Fruit fly (Drosophila melanogaster) whole organism, embryonic: Measurements from ENCODE around the gene Hsp22.

Experiments
- Atf-2 ChIP-seq: fragments of 200-800 bp; sonication (Bioruptor generic); optimal IDR thresholded peaks from 2 replicates; lab custom pipeline; 2016; ENCODE audit warnings: missing biosample characterization, missing genetic modification characterization
- Awh ChIP-seq: fragments of 200-800 bp; sonication (Bioruptor generic); IDR thresholded peaks from 2 replicates; pipeline ENCODE4, ENCODE4 v1.3.6; 2022; ENCODE audit warnings: missing biosample characterization, missing genetic modification characterization
- CG10565 ChIP-seq: fragments of 200-800 bp; sonication (Bioruptor generic); optimal IDR thresholded peaks from 3 replicates; lab custom pipeline; 2016; ENCODE audit warnings: missing biosample characterization, mild to moderate bottlenecking, missing genetic modification characterization
- CG11695 ChIP-seq: fragments of 200-800 bp; sonication (Bioruptor generic); IDR thresholded peaks from 3 replicates; pipeline ENCODE4 v1.3.6; 2022; ENCODE audit warnings: missing biosample characterization, missing genetic modification characterization
- CG12071 ChIP-seq: fragments of 200-800 bp; sonication (Bioruptor generic); optimal IDR thresholded peaks from 3 replicates; lab custom pipeline; 2018; ENCODE audit warnings: missing biosample characterization, mild to moderate bottlenecking, missing genetic modification characterization
- CG13424 ChIP-seq: fragments of 200-800 bp; sonication (Bioruptor generic); optimal IDR thresholded peaks from 2 replicates; lab custom pipeline; 2019; ENCODE audit warnings: missing biosample characterization, mild to moderate bottlenecking, missing genetic modification characterization, moderate library complexity
- CG15514 ChIP-seq: fragments of 200-800 bp; sonication (Bioruptor generic); optimal IDR thresholded peaks from 3 replicates; lab custom pipeline; 2017; ENCODE audit warnings: missing biosample characterization, missing genetic modification characterization, mild to moderate bottlenecking, moderate library complexity, missing genetic modification reagents
- CG16813 ChIP-seq: fragments of 200-800 bp; sonication (Bioruptor generic); IDR thresholded peaks from 3 replicates; pipeline ENCODE4 v1.3.6; 2022; ENCODE audit warnings: missing biosample characterization, missing genetic modification characterization; ENCODE audit not compliant: partially characterized antibody
- CG1832 ChIP-seq: fragments of 200-800 bp; sonication (Bioruptor generic); optimal IDR thresholded peaks from 2 replicates; lab custom pipeline; 2017; ENCODE audit warnings: missing biosample characterization, mild to moderate bottlenecking, missing genetic modification characterization, inconsistent platforms
- CG18599 ChIP-seq: fragments of 200-800 bp; sonication (Bioruptor generic); optimal IDR thresholded peaks from 3 replicates; lab custom pipeline; 2017; ENCODE audit warnings: missing biosample characterization, missing genetic modification characterization, mild to moderate bottlenecking, moderate library complexity, missing genetic modification reagents
- CG2129 ChIP-seq: fragments of 200-800 bp; sonication (Bioruptor generic); IDR thresholded peaks from 2 replicates; pipeline ENCODE4 v1.3.6; 2022; ENCODE audit warnings: missing biosample characterization, missing genetic modification characterization; ENCODE audit not compliant: partially characterized antibody
- CG43689 ChIP-seq: fragments of 200-800 bp; sonication (Bioruptor generic); IDR thresholded peaks from 2 replicates; pipeline ENCODE4 v1.3.6; 2022; ENCODE audit warnings: missing biosample characterization, missing genetic modification characterization
- CG4404 ChIP-seq: fragments of 200-800 bp; sonication (Bioruptor generic); IDR thresholded peaks from 2 replicates; pipeline ENCODE4 v1.3.6; 2022; ENCODE audit warnings: missing biosample characterization, missing genetic modification characterization
- CG4820 ChIP-seq: fragments of 200-800 bp; sonication (Bioruptor generic); optimal IDR thresholded peaks from 3 replicates; lab custom pipeline; 2016; ENCODE audit warnings: missing biosample characterization, missing genetic modification characterization
- CG7839 ChIP-seq: fragments of 200-800 bp; sonication (Bioruptor generic); optimal IDR thresholded peaks from 3 replicates; lab custom pipeline; 2018; ENCODE audit warnings: missing biosample characterization, mild to moderate bottlenecking, missing genetic modification characterization, moderate library complexity
- CG9817 ChIP-seq: fragments of 200-800 bp; sonication (Bioruptor generic); optimal IDR thresholded peaks from 2 replicates; lab custom pipeline; 2018; ENCODE audit warnings: missing biosample characterization, mild to moderate bottlenecking, missing genetic modification characterization, moderate library complexity
- CrebB ChIP-seq: fragments of 200-800 bp; sonication (Bioruptor generic); optimal IDR thresholded peaks from 3 replicates; lab custom pipeline; 2018; ENCODE audit warnings: missing biosample characterization, mild to moderate bottlenecking, missing genetic modification characterization
- Dad ChIP-seq: fragments of 200-800 bp; sonication (Bioruptor generic); optimal IDR thresholded peaks from 3 replicates; lab custom pipeline; 2016; ENCODE audit warnings: missing biosample characterization, missing genetic modification characterization
- Dbx ChIP-seq: fragments of 200-800 bp; sonication (Bioruptor generic); IDR thresholded peaks from 3 replicates; pipeline ENCODE4 v1.3.6; 2022; ENCODE audit warnings: missing biosample characterization, missing genetic modification characterization
- Dp ChIP-seq: fragments of 200-800 bp; sonication (Bioruptor generic); optimal IDR thresholded peaks from 2 replicates; lab custom pipeline; 2018; ENCODE audit warnings: missing biosample characterization, mild to moderate bottlenecking, missing genetic modification characterization, moderate library complexity
- Drgx ChIP-seq: fragments of 200-800 bp; sonication (Bioruptor generic); IDR thresholded peaks from 2 replicates; pipeline ENCODE4 v1.3.6; 2022; ENCODE audit warnings: missing biosample characterization, missing genetic modification characterization
- HLH3B ChIP-seq: fragments of 200-800 bp; sonication (Bioruptor generic); IDR thresholded peaks from 2 replicates; pipeline ENCODE4 v1.3.6; 2022; ENCODE audit warnings: missing biosample characterization, missing genetic modification characterization
- HmgZ ChIP-seq: fragments of 200-800 bp; sonication (Bioruptor generic); optimal IDR thresholded peaks from 2 replicates; lab custom pipeline; 2018; ENCODE audit warnings: missing biosample characterization, mild to moderate bottlenecking, missing genetic modification characterization
- Hr51 ChIP-seq, 2 experiments: fragments of 200-800 bp; sonication (Bioruptor generic); optimal IDR thresholded peaks; 2 replicates in 1 of 2; 3 replicates in 1 of 2; lab custom pipeline; 2016 to 2018; ENCODE audit warnings: missing biosample characterization in 2 of 2, missing genetic modification characterization in 2 of 2, mild to moderate bottlenecking in 1 of 2, moderate library complexity in 1 of 2
- Med ChIP-seq: fragments of 200-800 bp; sonication (Bioruptor generic); peaks from one replicate; lab custom pipeline; 2016; ENCODE audit warnings: missing biosample characterization, missing genetic modification characterization, mild to moderate bottlenecking, inconsistent platforms, moderate library complexity
- Mrtf ChIP-seq: fragments of 200-800 bp; sonication (Bioruptor generic); IDR thresholded peaks from 3 replicates; pipeline ENCODE4 v1.3.6; 2022; ENCODE audit warnings: missing biosample characterization, missing genetic modification characterization
- NfI ChIP-seq: fragments of 200-800 bp; sonication (Bioruptor generic); optimal IDR thresholded peaks from 3 replicates; lab custom pipeline; 2018; ENCODE audit warnings: missing biosample characterization, mild to moderate bottlenecking, missing genetic modification characterization, moderate library complexity
- TFAM ChIP-seq: fragments of 200-800 bp; sonication (Bioruptor generic); optimal IDR thresholded peaks from 2 replicates; lab custom pipeline; 2017; ENCODE audit warnings: missing biosample characterization, missing genetic modification characterization, inconsistent platforms
- Usf ChIP-seq: fragments of 200-800 bp; sonication (Bioruptor generic); optimal IDR thresholded peaks from 2 replicates; lab custom pipeline; 2017; ENCODE audit warnings: missing genotype, missing biosample characterization, missing genetic modification characterization
- dan ChIP-seq: fragments of 200-800 bp; sonication (Bioruptor generic); IDR thresholded peaks from 2 replicates; pipeline ENCODE4 v1.3.6; 2022; ENCODE audit warnings: missing biosample characterization, missing genetic modification characterization
- gcm ChIP-seq: fragments of 200-800 bp; sonication (Bioruptor generic); optimal IDR thresholded peaks from 2 replicates; lab custom pipeline; 2019; ENCODE audit warnings: missing biosample characterization, mild to moderate bottlenecking, missing genetic modification characterization, moderate library complexity
- h ChIP-seq: fragments of >200 bp; optimal IDR thresholded peaks from 2 replicates; lab custom pipeline; 2017
- hb ChIP-seq: fragments of 200-800 bp; sonication (Bioruptor generic); IDR thresholded peaks from 3 replicates; pipeline ENCODE4 v1.3.6; 2022; ENCODE audit warnings: missing biosample characterization, missing genetic modification characterization; ENCODE audit not compliant: partially characterized antibody
- knrl ChIP-seq: fragments of 200-800 bp; sonication (Bioruptor generic); IDR thresholded peaks from 3 replicates; pipeline ENCODE4 v1.3.6; 2022; ENCODE audit warnings: missing biosample characterization, missing genetic modification characterization; ENCODE audit not compliant: partially characterized antibody
- lilli ChIP-seq: fragments of 200-800 bp; sonication (Bioruptor generic); optimal IDR thresholded peaks from 3 replicates; lab custom pipeline; 2016; ENCODE audit warnings: missing biosample characterization, missing genetic modification characterization
- lmd ChIP-seq: fragments of 200-800 bp; sonication (Bioruptor generic); IDR thresholded peaks from 2 replicates; pipeline ENCODE4 v1.3.6; 2022; ENCODE audit warnings: missing biosample characterization, missing genetic modification characterization
- nerfin-1 ChIP-seq: fragments of 200-800 bp; sonication (Bioruptor generic); optimal IDR thresholded peaks from 3 replicates; lab custom pipeline; 2019; ENCODE audit warnings: missing biosample characterization, mild to moderate bottlenecking, missing genetic modification characterization, moderate library complexity
- p53 ChIP-seq: fragments of 200-800 bp; sonication (Bioruptor generic); optimal IDR thresholded peaks from 2 replicates; lab custom pipeline; 2016; ENCODE audit warnings: missing biosample characterization, missing genetic modification characterization
- pros ChIP-seq: fragments of 200-800 bp; sonication (Bioruptor generic); optimal IDR thresholded peaks from 3 replicates; lab custom pipeline; 2019; ENCODE audit warnings: missing biosample characterization, mild to moderate bottlenecking, missing genetic modification characterization, moderate library complexity
- psq ChIP-seq: fragments of 200-800 bp; sonication (Bioruptor generic); optimal IDR thresholded peaks from 2 replicates; lab custom pipeline; 2017; ENCODE audit warnings: missing biosample characterization, missing genetic modification characterization
- ranshi ChIP-seq: fragments of 200-800 bp; sonication (Bioruptor generic); IDR thresholded peaks from 2 replicates; pipeline ENCODE4 v1.3.6; 2022; ENCODE audit warnings: missing biosample characterization, missing genetic modification characterization
- row ChIP-seq: fragments of 200-800 bp; sonication (Bioruptor generic); IDR thresholded peaks from 3 replicates; pipeline ENCODE4 v1.3.6; 2022; ENCODE audit warnings: missing biosample characterization, missing genetic modification characterization
- run ChIP-seq: fragments of 200-800 bp; sonication (Bioruptor generic); optimal IDR thresholded peaks from 3 replicates; lab custom pipeline; 2018; ENCODE audit warnings: missing biosample characterization, mild to moderate bottlenecking, missing genetic modification characterization
- sqz ChIP-seq: fragments of 200-800 bp; sonication (Bioruptor generic); optimal IDR thresholded peaks from 3 replicates; lab custom pipeline; 2018; ENCODE audit warnings: missing biosample characterization, mild to moderate bottlenecking, missing genetic modification characterization
- ssp ChIP-seq: fragments of 200-800 bp; sonication (Bioruptor generic); IDR thresholded peaks from 2 replicates; pipeline ENCODE4 v1.3.6; 2022; ENCODE audit warnings: missing biosample characterization, missing genetic modification characterization
- stc ChIP-seq: fragments of 200-800 bp; sonication (Bioruptor generic); IDR thresholded peaks from 2 replicates; pipeline ENCODE4 v1.3.6; 2022; ENCODE audit warnings: missing biosample characterization, missing genetic modification characterization
- twi ChIP-seq: fragments of 200-800 bp; optimal IDR thresholded peaks from 2 replicates; lab custom pipeline; 2019; ENCODE audit warnings: missing biosample characterization, mild to moderate bottlenecking, missing genetic modification characterization, moderate library complexity
- unpg ChIP-seq: fragments of 200-800 bp; sonication (Bioruptor generic); optimal IDR thresholded peaks from 3 replicates; lab custom pipeline; 2018; ENCODE audit warnings: missing biosample characterization, mild to moderate bottlenecking, missing genetic modification characterization, moderate library complexity
- zen ChIP-seq: fragments of 200-800 bp; sonication (Bioruptor generic); optimal IDR thresholded peaks from 3 replicates; lab custom pipeline; 2018; ENCODE audit warnings: missing biosample characterization, mild to moderate bottlenecking, missing genetic modification characterization, moderate library complexity

The Hsp22 gene

DNA sequence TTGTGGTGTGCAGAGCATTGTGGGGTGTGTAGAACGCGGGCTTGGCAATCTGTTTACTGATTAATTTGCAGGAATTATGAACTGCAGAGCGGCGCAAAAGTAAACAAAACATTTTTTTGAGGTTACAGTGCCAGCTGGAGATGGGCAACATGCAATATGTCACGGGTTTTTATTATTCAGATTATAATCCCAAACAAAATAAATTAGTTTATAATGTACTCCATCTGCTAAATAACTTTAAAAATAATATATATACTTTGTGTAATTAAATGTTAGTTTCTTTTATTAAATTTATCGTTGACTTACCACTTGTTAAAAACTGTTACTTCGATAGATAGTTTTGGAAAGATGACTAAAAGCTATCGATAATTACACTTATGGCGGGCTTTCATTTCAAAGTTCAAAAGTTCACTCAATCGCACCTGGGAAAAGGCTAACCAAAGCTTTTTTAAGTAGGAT is 1.8 kb upstream of the Hsp22 start, which contains the start of gene Fdx1 (continued):
- no peak for TF ChIP-seq CG12071
- peak; percentile 37; the same call in 1 of the 2 replicates for TF ChIP-seq ranshi (GFP tag; lab: Robert Waterston, UW)
- TF ChIP-seq CG16813 (GFP tag; lab: Robert Waterston, UW), result peak; percentile 53; the same call in 2 of the 3 replicates
- TF ChIP-seq p53 (GFP tag; lab: Kevin White, UChicago), result no peak
- peak; percentile 28 for TF ChIP-seq NfI (GFP tag; lab: Kevin White, UChicago)
- no peak for TF ChIP-seq zen (tag; lab: Kevin White, UChicago)
- TF ChIP-seq h (lab: Kevin White, UChicago), result no peak
- peak; percentile 38; the same call in 1 of the 2 replicates for TF ChIP-seq HLH3B (GFP tag; lab: Robert Waterston, UW)
- TF ChIP-seq Med (GFP tag; lab: Kevin White, UChicago), result peak; percentile 66
- TF ChIP-seq Drgx (GFP tag; lab: Robert Waterston, UW), result no peak
- peak; percentile 47 for TF ChIP-seq CG18599 (GFP tag; lab: Kevin White, UChicago)
- TF ChIP-seq gcm, result peak; percentile 22
- peak; percentile 49 for TF ChIP-seq HmgZ
- peak; percentile 44 for TF ChIP-seq unpg (GFP tag; lab: Kevin White, UChicago)
- TF ChIP-seq CG1832 (GFP tag; lab: Kevin White, UChicago), result no peak
- TF ChIP-seq CG13424, result peak; percentile 70
- peak; percentile 53; the same call in 2 of the 3 replicates for TF ChIP-seq knrl (GFP tag; lab: Robert Waterston, UW)
- peak; percentile 84 for TF ChIP-seq row
- peak; percentile 34 for TF ChIP-seq CG4820 (GFP tag; lab: Kevin White, UChicago)
- peak in 1 of 2 experiments; percentile 51 for TF ChIP-seq Hr51 (GFP tag; optimal IDR thresholded peaks at IDR 0.05; lab: Kevin White, UChicago)
- no peak for TF ChIP-seq nerfin-1
- no peak for TF ChIP-seq Mrtf (GFP tag; lab: Robert Waterston, UW)
- TF ChIP-seq Dbx (GFP tag; lab: Robert Waterston, UW), result peak; percentile 39; the same call in 1 of the 3 replicates
- peak; percentile 48 for TF ChIP-seq lilli (GFP tag; lab: Kevin White, UChicago)
- TF ChIP-seq CG15514 (GFP tag; lab: Kevin White, UChicago), result peak; percentile 64
- TF ChIP-seq CG7839 (tag; lab: Kevin White, UChicago), result peak; percentile 32

dm6 chr3L:9373374-9374004 is 758 bp downstream of the Hsp22 start:
- TF ChIP-seq sqz, result no peak
- TF ChIP-seq Awh (GFP tag; lab: Robert Waterston, UW), result peak; percentile 87
- TF ChIP-seq stc (GFP tag; lab: Robert Waterston, UW), result peak; percentile 79
- TF ChIP-seq Dad (GFP tag; lab: Kevin White, UChicago), result no peak
- TF ChIP-seq Usf (GFP tag; lab: Kevin White, UChicago), result no peak
- TF ChIP-seq hb (GFP tag; lab: Robert Waterston, UW), result no peak
- no peak for TF ChIP-seq TFAM
- TF ChIP-seq ssp, result peak; percentile 31; the same call in 1 of the 2 replicates
- no peak for TF ChIP-seq Dp
- TF ChIP-seq lmd, result peak; percentile 75
- TF ChIP-seq pros, result no peak
- TF ChIP-seq CG12071, result no peak
- peak; percentile 36 for TF ChIP-seq run (tag; lab: Kevin White, UChicago)
- peak; percentile 33; the same call in 1 of the 2 replicates for TF ChIP-seq CG4404 (GFP tag; lab: Robert Waterston, UW)
- no peak for TF ChIP-seq CG10565
- TF ChIP-seq CG11695, result peak; percentile 89
- no peak for TF ChIP-seq CrebB
- TF ChIP-seq dan (GFP tag; lab: Robert Waterston, UW), result no peak
- TF ChIP-seq Atf-2, result no peak
- TF ChIP-seq CG2129 (GFP tag; lab: Robert Waterston, UW), result peak; percentile 23; the same call in 1 of the 2 replicates
- TF ChIP-seq CG43689 (GFP tag; lab: Robert Waterston, UW), result no peak
- peak; percentile 9 for TF ChIP-seq psq (GFP tag; lab: Kevin White, UChicago)
- TF ChIP-seq CG9817, result peak; percentile 39
- TF ChIP-seq twi, result no peak
